Fruit fly (Drosophila melanogaster): ENCODE measurements around the gene CG7546.
"Not testable (repeated sequence)": the region's sequence is repeated elsewhere in the genome, so short reads cannot be mapped to it uniquely, and the experiment has no call there.

The CG7546 gene

dm6 chr3L:7491564-7491963 lies 19.2 kb upstream of the CG7546 start, which contains the start of gene Cyp316a1:
Cyp316a1 (plus strand) TSS chr3L:7491864.
- TF ChIP-seq CG17806 (tag; optimal IDR thresholded peaks at IDR 0.05) (no peak), CG12605 (GFP tag; IDR thresholded peaks at IDR 0.05) (no peak), EcR (GFP tag; optimal IDR thresholded peaks at IDR 0.05) (no peak)

dm6 chr3L:7496097-7496496 lies 14.7 kb upstream of the CG7546 start, which contains the start of gene Cyp4d8:
Cyp4d8 (minus strand) TSS chr3L:7496197.
- no peak for TF ChIP-seq CG10348 (GFP tag; IDR thresholded peaks at IDR 0.05)
- TF ChIP-seq CG12605 (GFP tag; IDR thresholded peaks at IDR 0.05) = no peak
- no peak for TF ChIP-seq CG15710 (tag; optimal IDR thresholded peaks at IDR 0.05)
- TF ChIP-seq Pif1B (GFP tag; optimal IDR thresholded peaks at IDR 0.05) = no peak
- TF ChIP-seq CG8159 (tag; optimal IDR thresholded peaks at IDR 0.05) = no peak
- TF ChIP-seq CG8301 (tag; optimal IDR thresholded peaks at IDR 0.05) = no peak
- TF ChIP-seq rn (GFP tag; IDR thresholded peaks at IDR 0.05) = no peak
- no peak for TF ChIP-seq Ets98B (GFP tag; IDR thresholded peaks at IDR 0.05)
- no peak for TF ChIP-seq Pif1A (GFP tag; optimal IDR thresholded peaks at IDR 0.05)
- no peak for TF ChIP-seq CG14655 (GFP tag; optimal IDR thresholded peaks at IDR 0.05)
- no peak for TF ChIP-seq EcR (GFP tag; optimal IDR thresholded peaks at IDR 0.05)
- no peak for TF ChIP-seq CG34367 (tag; optimal IDR thresholded peaks at IDR 0.05)
- TF ChIP-seq Snoo (tag; optimal IDR thresholded peaks at IDR 0.05) = no peak
- no peak for TF ChIP-seq CG13204 (GFP tag; optimal IDR thresholded peaks at IDR 0.05)

dm6 chr3L:7498731-7499130 lies 12.1 kb upstream of the CG7546 start, which contains the start of gene CG8539:
CG8539 (minus strand) TSS chr3L:7498831.
- not testable (repeated sequence) for TF ChIP-seq CG32121 (GFP tag; IDR thresholded peaks at IDR 0.05); Snoo (tag; optimal IDR thresholded peaks at IDR 0.05); rn (GFP tag; IDR thresholded peaks at IDR 0.05)

- TF ChIP-seq CG4496 (GFP tag; IDR thresholded peaks at IDR 0.05) = no peak
These were observed 4.7 kb upstream of the CG7546 start, which contains the start of gene CG7548 for dm6 chr3L:7506117-7506516. CG7548 (minus strand) TSS chr3L:7506217.

- no peak for TF ChIP-seq CG13204 (GFP tag; optimal IDR thresholded peaks at IDR 0.05)
- no peak for TF ChIP-seq CG8301 (tag; optimal IDR thresholded peaks at IDR 0.05)
- TF ChIP-seq CG9948 (tag; optimal IDR thresholded peaks at IDR 0.05) = no peak
- no peak for TF ChIP-seq CG32121 (GFP tag; IDR thresholded peaks at IDR 0.05)
- TF ChIP-seq Pif1B (GFP tag; optimal IDR thresholded peaks at IDR 0.05) = peak; percentile 1
- no peak for TF ChIP-seq CG14655 (GFP tag; optimal IDR thresholded peaks at IDR 0.05)
- no peak for TF ChIP-seq CG12605 (GFP tag; IDR thresholded peaks at IDR 0.05)
These were observed 7.7 kb downstream of the CG7546 start, which contains the start of gene ltl for dm6 chr3L:7518351-7519102. ltl (plus strand) TSS chr3L:7518997.

- no peak for TF ChIP-seq gl (tag; optimal IDR thresholded peaks at IDR 0.05)
- no peak for TF ChIP-seq CG17806 (tag; optimal IDR thresholded peaks at IDR 0.05)
- no peak for TF ChIP-seq CG32121 (GFP tag; IDR thresholded peaks at IDR 0.05)
- TF ChIP-seq CG13204 (GFP tag; optimal IDR thresholded peaks at IDR 0.05) = no peak
- no peak for TF ChIP-seq D1 (tag; optimal IDR thresholded peaks at IDR 0.05)
- TF ChIP-seq CG4496 (GFP tag; IDR thresholded peaks at IDR 0.05) = no peak
- TF ChIP-seq CG14655 (GFP tag; optimal IDR thresholded peaks at IDR 0.05) = no peak
- TF ChIP-seq CG12605 (GFP tag; IDR thresholded peaks at IDR 0.05) = no peak
- TF ChIP-seq EcR (GFP tag; optimal IDR thresholded peaks at IDR 0.05) = no peak
These were observed 8.4 kb downstream of the CG7546 start for dm6 chr3L:7519219-7519618.

- TF ChIP-seq CG15710 (tag; optimal IDR thresholded peaks at IDR 0.05) (no peak), CG4496 (GFP tag; IDR thresholded peaks at IDR 0.05) (no peak), EcR (GFP tag; optimal IDR thresholded peaks at IDR 0.05) (peak; percentile 13)
These were observed 9.8 kb downstream of the CG7546 start for dm6 chr3L:7520619-7521018.

- peak; percentile 1 for TF ChIP-seq CG8301 (tag; optimal IDR thresholded peaks at IDR 0.05)
- peak; percentile 14 for TF ChIP-seq CG17806 (tag; optimal IDR thresholded peaks at IDR 0.05)
- no peak for TF ChIP-seq Pif1B (GFP tag; optimal IDR thresholded peaks at IDR 0.05)
These were observed 11.1 kb downstream of the CG7546 start for dm6 chr3L:7521847-7522246.
